Worm (Caenorhabditis elegans) whole organism, L1 larva: Measurements from ENCODE around the gene pho-14.

ENCODE experiments used
- C04F5.9 ChIP-seq: sonication (generic microtip); optimal IDR thresholded peaks from 2 replicates; lab custom pipeline; 2016; ENCODE audit warnings: missing genetic modification characterization, missing compliant biosample characterization
- C34B4.2 ChIP-seq: sonication (generic microtip); optimal IDR thresholded peaks from 2 replicates; lab custom pipeline; 2017; ENCODE audit warnings: mild to moderate bottlenecking, missing genetic modification characterization, missing compliant biosample characterization
- aha-1 ChIP-seq: fragments of 150-350 bp; optimal IDR thresholded peaks from 2 replicates; lab custom pipeline; 2014; ENCODE audit warnings: missing biosample characterization, missing genetic modification characterization
- aly-2 ChIP-seq: fragments of 150-350 bp; optimal IDR thresholded peaks from 2 replicates; lab custom pipeline; 2014; ENCODE audit warnings: missing biosample characterization, missing genetic modification characterization
- ama-1 ChIP-seq: fragments of 150-350 bp; optimal IDR thresholded peaks from 2 replicates; lab custom pipeline; 2014
- blmp-1 ChIP-seq: fragments of 150-350 bp; optimal IDR thresholded peaks from 2 replicates; lab custom pipeline; 2014; ENCODE audit warnings: missing biosample characterization, missing genetic modification characterization
- ceh-90 ChIP-seq: sonication (generic microtip); optimal IDR thresholded peaks from 2 replicates; lab custom pipeline; 2016; ENCODE audit warnings: missing genetic modification characterization, missing compliant biosample characterization
- dpl-1 ChIP-seq, 3 experiments: fragments of 150-350 bp in 2 of 3; sonication (generic microtip) in 1 of 3; optimal IDR thresholded peaks; 2 replicates each; lab custom pipeline; 2014 to 2017; ENCODE audit warnings: missing biosample characterization in 3 of 3, missing genetic modification characterization in 3 of 3, missing genetic modification reagents in 3 of 3
- efl-1 ChIP-seq, 4 experiments: fragments of 150-350 bp; optimal IDR thresholded peaks in 3 of 4; peaks in 1 of 4; 1 replicate in 1 of 4; 2 replicates in 3 of 4; lab custom pipeline; 2014; ENCODE audit warnings: missing biosample characterization in 2 of 4, missing genetic modification characterization in 2 of 4, missing genetic modification reagents in 2 of 4
- efl-3 ChIP-seq: fragments of 200-800 bp; sonication (Bioruptor generic); optimal IDR thresholded peaks from 2 replicates; lab custom pipeline; 2018; ENCODE audit warnings: mild to moderate bottlenecking, missing genetic modification characterization, missing compliant biosample characterization
- elt-2 ChIP-seq: sonication (generic microtip); optimal IDR thresholded peaks from 2 replicates; lab custom pipeline; 2016; ENCODE audit warnings: missing genetic modification characterization, mild to moderate bottlenecking, inconsistent platforms, missing compliant biosample characterization, missing genetic modification reagents
- elt-3 ChIP-seq, 6 experiments: fragments of 150-350 bp in 1 of 6; sonication (generic microtip); optimal IDR thresholded peaks; 2 replicates each; lab custom pipeline; 2017 to 2018; ENCODE audit warnings: missing biosample characterization in 6 of 6, missing genetic modification characterization in 6 of 6, inconsistent platforms in 1 of 6
- ets-5 ChIP-seq: fragments of 200-800 bp; sonication (Bioruptor generic); IDR thresholded peaks from 2 replicates; pipeline ENCODE4 v1.3.6; 2022; ENCODE audit warnings: missing genetic modification characterization, missing compliant biosample characterization
- grh-1 ChIP-seq: fragments of 200-800 bp; sonication (Bioruptor generic); IDR thresholded peaks from 2 replicates; pipeline ENCODE4 v1.3.6; 2022; ENCODE audit warnings: missing genetic modification reagents, missing genetic modification characterization, missing compliant biosample characterization
- hlh-17 ChIP-seq: fragments of 200-800 bp; sonication (Bioruptor generic); optimal IDR thresholded peaks from 2 replicates; lab custom pipeline; 2018; ENCODE audit warnings: missing genetic modification characterization, mild to moderate bottlenecking, missing compliant biosample characterization, moderate library complexity, borderline replicate concordance
- hlh-4 ChIP-seq: sonication (generic microtip); optimal IDR thresholded peaks from 2 replicates; lab custom pipeline; 2016; ENCODE audit warnings: mild to moderate bottlenecking, missing genetic modification characterization, missing compliant biosample characterization
- hpl-2 ChIP-seq: fragments of 150-350 bp; optimal IDR thresholded peaks from 2 replicates; lab custom pipeline; 2014; ENCODE audit warnings: missing biosample characterization, missing genetic modification reagents, missing genetic modification characterization
- irx-1 ChIP-seq: sonication (generic microtip); optimal IDR thresholded peaks from 2 replicates; lab custom pipeline; 2016; ENCODE audit warnings: missing genetic modification characterization, missing compliant biosample characterization
- lin-13 ChIP-seq: fragments of 150-350 bp; optimal IDR thresholded peaks from 2 replicates; lab custom pipeline; 2014; ENCODE audit warnings: missing biosample characterization, missing genetic modification reagents, missing genetic modification characterization
- lin-14 ChIP-seq: fragments of 200-800 bp; sonication (Bioruptor generic); optimal IDR thresholded peaks from 2 replicates; lab custom pipeline; 2018; ENCODE audit warnings: mild to moderate bottlenecking, missing genetic modification characterization, moderate library complexity, missing compliant biosample characterization
- lin-39 ChIP-seq: fragments of 150-350 bp; optimal IDR thresholded peaks from 2 replicates; lab custom pipeline; 2014; ENCODE audit warnings: missing biosample characterization, missing genetic modification reagents, missing genetic modification characterization
- lsy-2 ChIP-seq, 2 experiments: fragments of 150-350 bp; optimal IDR thresholded peaks; 2 replicates each; lab custom pipeline; 2014; ENCODE audit warnings: missing biosample characterization in 2 of 2, missing genetic modification characterization in 2 of 2
- mdl-1 ChIP-seq, 2 experiments: fragments of 150-350 bp; optimal IDR thresholded peaks; 2 replicates each; lab custom pipeline; 2014 to 2017; ENCODE audit warnings: missing biosample characterization in 2 of 2, missing genetic modification characterization in 2 of 2, inconsistent platforms in 1 of 2
- nhr-11 ChIP-seq: fragments of 150-350 bp; optimal IDR thresholded peaks from 2 replicates; lab custom pipeline; 2014; ENCODE audit warnings: missing biosample characterization, missing genetic modification characterization
- nhr-19 ChIP-seq: fragments of 200-800 bp; sonication (Bioruptor generic); conservative IDR thresholded peaks from 2 replicates; pipeline ENCODE4 v1.3.6; 2022; ENCODE audit warnings: missing genetic modification characterization, missing compliant biosample characterization
- nhr-20 ChIP-seq: sonication (generic microtip); optimal IDR thresholded peaks from 2 replicates; lab custom pipeline; 2016; ENCODE audit warnings: mild to moderate bottlenecking, missing genetic modification characterization, missing compliant biosample characterization
- nhr-28 ChIP-seq: fragments of 150-350 bp; optimal IDR thresholded peaks from 2 replicates; lab custom pipeline; 2014; ENCODE audit warnings: missing biosample characterization, missing genetic modification characterization
- nhr-47 ChIP-seq: sonication (generic microtip); optimal IDR thresholded peaks from 2 replicates; lab custom pipeline; 2016; ENCODE audit warnings: mild to moderate bottlenecking, missing genetic modification characterization, moderate library complexity, missing compliant biosample characterization
- nhr-76 ChIP-seq: sonication (generic microtip); optimal IDR thresholded peaks from 2 replicates; lab custom pipeline; 2017; ENCODE audit warnings: missing biosample characterization, missing genetic modification characterization
- nhr-77 ChIP-seq: fragments of 150-350 bp; optimal IDR thresholded peaks from 2 replicates; lab custom pipeline; 2014; ENCODE audit warnings: missing biosample characterization, missing genetic modification characterization
- nhr-90 ChIP-seq: sonication (generic microtip); optimal IDR thresholded peaks from 2 replicates; lab custom pipeline; 2016; ENCODE audit warnings: mild to moderate bottlenecking, missing genetic modification characterization, missing compliant biosample characterization; ENCODE audit not compliant: poor library complexity
- pag-3 ChIP-seq: sonication (generic microtip); optimal IDR thresholded peaks from 2 replicates; lab custom pipeline; 2017; ENCODE audit warnings: missing genetic modification characterization, mild to moderate bottlenecking, missing compliant biosample characterization, antibody characterized with exemption, borderline replicate concordance; ENCODE audit not compliant: insufficient read depth
- pqm-1 ChIP-seq: sonication (generic microtip); optimal IDR thresholded peaks from 3 replicates; lab custom pipeline; 2017; ENCODE audit warnings: missing biosample characterization, missing genetic modification characterization
- rnt-1 ChIP-seq: sonication (generic microtip); optimal IDR thresholded peaks from 2 replicates; lab custom pipeline; 2016; ENCODE audit warnings: mild to moderate bottlenecking, missing genetic modification characterization, moderate library complexity, missing compliant biosample characterization
- sptf-1 ChIP-seq: fragments of 150-350 bp; optimal IDR thresholded peaks from 2 replicates; lab custom pipeline; 2014; ENCODE audit warnings: missing biosample characterization, missing genetic modification characterization
- sup-37 ChIP-seq: fragments of 200-800 bp; sonication (Bioruptor generic); optimal IDR thresholded peaks from 2 replicates; lab custom pipeline; 2018; ENCODE audit warnings: mild to moderate bottlenecking, missing genetic modification characterization, missing compliant biosample characterization
- tbx-2 ChIP-seq: sonication (generic microtip); optimal IDR thresholded peaks from 2 replicates; lab custom pipeline; 2016; ENCODE audit warnings: missing genetic modification characterization, missing compliant biosample characterization
- unc-130 ChIP-seq: fragments of 150-350 bp; optimal IDR thresholded peaks from 2 replicates; lab custom pipeline; 2017; ENCODE audit warnings: missing biosample characterization, missing genetic modification characterization, inconsistent platforms
- unc-30 ChIP-seq: sonication (generic microtip); optimal IDR thresholded peaks from 2 replicates; lab custom pipeline; 2017; ENCODE audit warnings: missing biosample characterization, missing genetic modification characterization
- unc-98 ChIP-seq: fragments of 200-800 bp; sonication (Bioruptor generic); IDR thresholded peaks from 2 replicates; pipeline ENCODE4 v1.3.6; 2022; ENCODE audit warnings: missing genetic modification characterization, missing compliant biosample characterization
- xbp-1 ChIP-seq: sonication (generic microtip); optimal IDR thresholded peaks from 2 replicates; lab custom pipeline; 2016; ENCODE audit warnings: missing genetic modification characterization, missing compliant biosample characterization
- zip-4 ChIP-seq: fragments of 200-800 bp; sonication (Bioruptor generic); optimal IDR thresholded peaks from 2 replicates; lab custom pipeline; 2018; ENCODE audit warnings: mild to moderate bottlenecking, missing genetic modification characterization, moderate library complexity, missing compliant biosample characterization

The pho-14 gene

ce11 chrII:1143173-1143738 is 42.6 kb upstream of the pho-14 start (continued):
- no peak for TF ChIP-seq lsy-2 (tag; optimal IDR thresholded peaks at IDR 0.05; lab: Kevin White, UChicago)
- peak in 1 of 6 experiments; percentile 55 for TF ChIP-seq elt-3 (tag; optimal IDR thresholded peaks at IDR 0.05; lab: Kevin White, UChicago)
- TF ChIP-seq ama-1 (lab: Kevin White, UChicago): no peak
- peak; percentile 41 for TF ChIP-seq nhr-20
- TF ChIP-seq irx-1 (tag; lab: Kevin White, UChicago): no peak
- no peak for TF ChIP-seq C34B4.2 (tag; lab: Kevin White, UChicago)
- TF ChIP-seq lin-14: peak; percentile 11
- TF ChIP-seq pqm-1 (tag; lab: Kevin White, UChicago): no peak
- no peak for TF ChIP-seq unc-30 (tag; lab: Kevin White, UChicago)
- TF ChIP-seq zip-4 (GFP tag; lab: Kevin White, UChicago): no peak
- no peak for TF ChIP-seq nhr-28 (tag; lab: Kevin White, UChicago)
- no peak for TF ChIP-seq aha-1
- TF ChIP-seq hlh-17 (GFP tag; lab: Kevin White, UChicago): no peak
- TF ChIP-seq hpl-2 (GFP tag; lab: Kevin White, UChicago): no peak
- TF ChIP-seq nhr-47 (tag; lab: Kevin White, UChicago): no peak
- no peak for TF ChIP-seq aly-2 (tag; lab: Kevin White, UChicago)
- TF ChIP-seq ceh-90 (tag; lab: Kevin White, UChicago): no peak
- no peak for TF ChIP-seq xbp-1 (tag; lab: Kevin White, UChicago)
- TF ChIP-seq C04F5.9: no peak
- no peak for TF ChIP-seq sptf-1 (tag; lab: Kevin White, UChicago)
- TF ChIP-seq nhr-77 (tag; lab: Kevin White, UChicago): no peak
- no peak for TF ChIP-seq grh-1 (GFP tag; lab: Robert Waterston, UW)
- TF ChIP-seq unc-130 (tag; lab: Kevin White, UChicago): no peak
- TF ChIP-seq efl-1 (optimal IDR thresholded peaks at IDR 0.05; lab: Kevin White, UChicago): no peak
- peak in 1 of 2 experiments; percentile 50 for TF ChIP-seq efl-1 (GFP tag; optimal IDR thresholded peaks at IDR 0.05 in 1 of 2; lab: Kevin White, UChicago)
- TF ChIP-seq elt-2 (tag; lab: Kevin White, UChicago): peak; percentile 69
- TF ChIP-seq nhr-19: no peak
- no peak for TF ChIP-seq hlh-4 (tag; lab: Kevin White, UChicago)
- TF ChIP-seq sup-37 (GFP tag; lab: Kevin White, UChicago): no peak
- no peak for TF ChIP-seq mdl-1 (tag; optimal IDR thresholded peaks at IDR 0.05; lab: Kevin White, UChicago)
- no peak for TF ChIP-seq tbx-2 (tag; lab: Kevin White, UChicago)
- peak in 1 of 3 experiments; percentile 19 for TF ChIP-seq dpl-1 (GFP tag; optimal IDR thresholded peaks at IDR 0.05; lab: Kevin White, UChicago)
- no peak for TF ChIP-seq lin-39 (tag; lab: Kevin White, UChicago)
- TF ChIP-seq ets-5 (GFP tag; lab: Robert Waterston, UW): no peak
- no peak for TF ChIP-seq nhr-76 (tag; lab: Kevin White, UChicago)
- TF ChIP-seq pag-3: no peak
- no peak for TF ChIP-seq rnt-1 (tag; lab: Kevin White, UChicago)
- TF ChIP-seq nhr-90 (tag; lab: Kevin White, UChicago): peak; percentile 0
- TF ChIP-seq unc-98 (GFP tag; lab: Robert Waterston, UW): no peak
- TF ChIP-seq nhr-11: no peak
- TF ChIP-seq blmp-1: no peak
- TF ChIP-seq efl-3: no peak
- no peak for TF ChIP-seq lin-13
- TF ChIP-seq, all 84 proteins: peak for 11
